Fruit fly (Drosophila melanogaster): ENCODE results near the gene CG14262.

Gene CG14262

dm6 chr3R:27274533-27275447 is 9.6 kb upstream of the CG14262 start, which contains the start of gene CG5938 (continued):
- no peak for TF ChIP-seq CG11085 (GFP tag; IDR thresholded peaks at IDR 0.05)
- no peak for TF ChIP-seq gem (tag; optimal IDR thresholded peaks at IDR 0.05)
- no peak for TF ChIP-seq peb (GFP tag; IDR thresholded peaks at IDR 0.05)
- TF ChIP-seq fd3F (GFP tag; optimal IDR thresholded peaks at IDR 0.05) = no peak
- no peak for TF ChIP-seq Atf-2 (GFP tag; optimal IDR thresholded peaks at IDR 0.05)
- TF ChIP-seq tap (tag; optimal IDR thresholded peaks at IDR 0.05) = peak; percentile 40
- no peak for TF ChIP-seq Ravus (GFP tag; IDR thresholded peaks at IDR 0.05)
- TF ChIP-seq D19B (GFP tag; optimal IDR thresholded peaks at IDR 0.05) = no peak
- peak; percentile 52 for TF ChIP-seq CG13424 (tag; optimal IDR thresholded peaks at IDR 0.05)
- TF ChIP-seq Dbx (GFP tag; IDR thresholded peaks at IDR 0.05) = 0 out of 3 replicates have a peak, but pooled peaks have one; percentile 27
- no peak for TF ChIP-seq CG6683 (GFP tag; optimal IDR thresholded peaks at IDR 0.05)
- peak; percentile 30; the same call in 1 of the 3 replicates for TF ChIP-seq CG34422 (GFP tag; IDR thresholded peaks at IDR 0.05)
- peak; percentile 22 for TF ChIP-seq Dek (tag; optimal IDR thresholded peaks at IDR 0.05)
- TF ChIP-seq NC2β (GFP tag; optimal IDR thresholded peaks at IDR 0.05) = no peak
- no peak for TF ChIP-seq CG30020 (tag; optimal IDR thresholded peaks at IDR 0.05)
- no peak for TF ChIP-seq CG11093 (GFP tag; IDR thresholded peaks at IDR 0.05)
- TF ChIP-seq CG13287 (GFP tag; IDR thresholded peaks at IDR 0.05; ENCODE audit: partially characterized antibody) = peak; percentile 35; the same call in 1 of the 2 replicates
- peak; percentile 2 for TF ChIP-seq nerfin-1 (tag; optimal IDR thresholded peaks at IDR 0.05)
- no peak for TF ChIP-seq CG1792 (GFP tag; optimal IDR thresholded peaks at IDR 0.05)
- no peak for TF ChIP-seq Taf1 (GFP tag; IDR thresholded peaks at IDR 0.05)
- peak in 1 of 2 experiments; percentile 29 for TF ChIP-seq Hr51 (GFP tag; optimal IDR thresholded peaks at IDR 0.05)
- TF ChIP-seq tna (GFP tag; IDR thresholded peaks at IDR 0.05; ENCODE audit: partially characterized antibody) = no peak
- TF ChIP-seq CG12236 (GFP tag; optimal IDR thresholded peaks at IDR 0.05) = no peak
- no peak for TF ChIP-seq sens (GFP tag)
- TF ChIP-seq CG10209 (GFP tag; optimal IDR thresholded peaks at IDR 0.05) = peak; percentile 8
- TF ChIP-seq insv (GFP tag; optimal IDR thresholded peaks at IDR 0.05) = no peak
- no peak for TF ChIP-seq CG17328 (GFP tag; IDR thresholded peaks at IDR 0.05)
- peak; percentile 32 for TF ChIP-seq pzg (GFP tag; optimal IDR thresholded peaks at IDR 0.05)
- TF ChIP-seq cwo (GFP tag; optimal IDR thresholded peaks at IDR 0.05) = peak; percentile 6
- TF ChIP-seq CG3995 (GFP tag; optimal IDR thresholded peaks at IDR 0.05) = peak; percentile 22
- TF ChIP-seq CG16779 (GFP tag; IDR thresholded peaks at IDR 0.05) = no peak
- TF ChIP-seq ranshi (GFP tag; IDR thresholded peaks at IDR 0.05) = no peak
- TF ChIP-seq CG18011 (GFP tag; optimal IDR thresholded peaks at IDR 0.05) = no peak
- no peak for TF ChIP-seq pho (GFP tag; optimal IDR thresholded peaks at IDR 0.05)
- TF ChIP-seq crp (GFP tag; optimal IDR thresholded peaks at IDR 0.05) = peak; percentile 29 to 88
- peak; percentile 22 for TF ChIP-seq Fer1 (GFP tag; optimal IDR thresholded peaks at IDR 0.05)
- no peak for TF ChIP-seq ac (GFP tag; optimal IDR thresholded peaks at IDR 0.05)
- no peak for TF ChIP-seq Side (GFP tag; optimal IDR thresholded peaks at IDR 0.05)
- no peak for TF ChIP-seq CG12219 (GFP tag; optimal IDR thresholded peaks at IDR 0.05)
- no peak for TF ChIP-seq HmgD (GFP tag; optimal IDR thresholded peaks at IDR 0.05)
- no peak for TF ChIP-seq MTF-1 (GFP tag; optimal IDR thresholded peaks at IDR 0.05; ENCODE audit: borderline replicate concordance)
- no peak for TF ChIP-seq CG10462 (GFP tag; optimal IDR thresholded peaks at IDR 0.05)
- TF ChIP-seq CG2120 (GFP tag; optimal IDR thresholded peaks at IDR 0.05) = peak; percentile 20
- TF ChIP-seq Usf (GFP tag; optimal IDR thresholded peaks at IDR 0.05) = no peak
- no peak for TF ChIP-seq CG32767 (GFP tag; IDR thresholded peaks at IDR 0.05)
- no peak for TF ChIP-seq tin (GFP tag; optimal IDR thresholded peaks at IDR 0.05)
- TF ChIP-seq Nf-YC (tag; optimal IDR thresholded peaks at IDR 0.05) = peak; percentile 23
- TF ChIP-seq Atf6 (GFP tag; IDR thresholded peaks at IDR 0.05) = no peak; the same call in 1 of the 2 replicates
